Worm (Caenorhabditis elegans) whole organism, L4 larva: ENCODE data around the gene str-205.

Experiments
- aha-1 ChIP-seq: fragments of 150-350 bp; peaks from one replicate; lab custom pipeline; 2014; ENCODE audit warnings: missing biosample characterization, missing genetic modification characterization
- aly-2 ChIP-seq: sonication (generic microtip); optimal IDR thresholded peaks from 2 replicates; lab custom pipeline; 2018; ENCODE audit warnings: missing biosample characterization, missing genetic modification characterization
- arid-1 ChIP-seq: fragments of 200-800 bp; sonication (Bioruptor generic); conservative IDR thresholded peaks from 2 replicates; pipeline ENCODE4 v1.3.6; 2022; ENCODE audit warnings: missing genetic modification reagents, missing genetic modification characterization, missing compliant biosample characterization
- ceh-20 ChIP-seq: fragments of 200-800 bp; sonication (Bioruptor generic); IDR thresholded peaks from 2 replicates; pipeline ENCODE4 v1.3.6; 2022; ENCODE audit warnings: missing genetic modification reagents, missing genetic modification characterization, missing compliant biosample characterization
- ceh-28 ChIP-seq: fragments of 150-350 bp; optimal IDR thresholded peaks from 2 replicates; lab custom pipeline; 2014; ENCODE audit warnings: missing biosample characterization, missing genetic modification reagents, missing genetic modification characterization
- ceh-62 ChIP-seq: sonication (generic microtip); optimal IDR thresholded peaks from 2 replicates; lab custom pipeline; 2017; ENCODE audit warnings: missing biosample characterization, missing genetic modification characterization
- cey-2 ChIP-seq: sonication (generic microtip); optimal IDR thresholded peaks from 3 replicates; lab custom pipeline; 2017; ENCODE audit warnings: missing genetic modification characterization, mild to moderate bottlenecking, missing compliant biosample characterization, antibody characterized with exemption, borderline replicate concordance; ENCODE audit not compliant: insufficient read depth
- daf-8 ChIP-seq: fragments of 200-800 bp; sonication (Bioruptor generic); IDR thresholded peaks from 2 replicates; pipeline ENCODE4 v1.3.6; 2022; ENCODE audit warnings: missing genetic modification characterization, missing compliant biosample characterization
- dmd-6 ChIP-seq: fragments of 200-800 bp; sonication (Bioruptor generic); IDR thresholded peaks from 2 replicates; pipeline ENCODE4 v1.3.6; 2022; ENCODE audit warnings: missing genetic modification reagents, missing genetic modification characterization, missing compliant biosample characterization
- dmd-9 ChIP-seq: fragments of 200-800 bp; sonication (Bioruptor generic); IDR thresholded peaks from 2 replicates; pipeline ENCODE4 v1.3.6; 2022; ENCODE audit warnings: missing genetic modification reagents, missing genetic modification characterization, missing compliant biosample characterization
- dpl-1 ChIP-seq: fragments of 150-350 bp; optimal IDR thresholded peaks from 2 replicates; lab custom pipeline; 2014; ENCODE audit warnings: missing biosample characterization, missing genetic modification reagents, missing genetic modification characterization
- egl-27 ChIP-seq: sonication (generic microtip); optimal IDR thresholded peaks from 3 replicates; lab custom pipeline; 2017; ENCODE audit warnings: missing biosample characterization, missing genetic modification reagents, missing genetic modification characterization
- egl-43 ChIP-seq: fragments of 200-800 bp; sonication (Bioruptor generic); IDR thresholded peaks from 2 replicates; pipeline ENCODE4 v1.3.6; 2022; ENCODE audit warnings: missing genetic modification reagents, missing genetic modification characterization, missing compliant biosample characterization
- hlh-11 ChIP-seq: fragments of 200-800 bp; sonication (Bioruptor generic); optimal IDR thresholded peaks from 2 replicates; lab custom pipeline; 2018; ENCODE audit warnings: mild to moderate bottlenecking, missing genetic modification characterization, missing compliant biosample characterization
- lin-15B ChIP-seq: fragments of 150-350 bp; sonication (generic microtip); optimal IDR thresholded peaks from 3 replicates; lab custom pipeline; 2014; ENCODE audit warnings: missing biosample characterization, missing genetic modification characterization
- lin-29 ChIP-seq: fragments of 200-800 bp; sonication (Bioruptor generic); IDR thresholded peaks from 2 replicates; pipeline ENCODE4 v1.3.6; 2022; ENCODE audit warnings: missing genetic modification reagents, missing genetic modification characterization, missing compliant biosample characterization
- madf-9 ChIP-seq: fragments of 200-800 bp; sonication (Bioruptor generic); conservative IDR thresholded peaks from 2 replicates; pipeline ENCODE4 v1.3.6; 2022; ENCODE audit warnings: missing genetic modification reagents, missing genetic modification characterization, missing compliant biosample characterization
- mdl-1 ChIP-seq, 2 experiments: fragments of 150-350 bp in 1 of 2; sonication (generic microtip) in 1 of 2; optimal IDR thresholded peaks; 2 replicates each; lab custom pipeline; 2014 to 2017; ENCODE audit warnings: missing biosample characterization in 2 of 2, missing genetic modification characterization in 2 of 2
- mdt-29 ChIP-seq: fragments of 200-800 bp; sonication (Bioruptor generic); IDR thresholded peaks from 2 replicates; pipeline ENCODE4 v1.3.6; 2022; ENCODE audit warnings: missing genetic modification reagents, missing genetic modification characterization, missing compliant biosample characterization
- mep-1 ChIP-seq: fragments of 150-350 bp; sonication (generic microtip); optimal IDR thresholded peaks from 3 replicates; lab custom pipeline; 2014; ENCODE audit warnings: missing biosample characterization, missing genetic modification characterization
- mxl-3 ChIP-seq: fragments of 200-800 bp; sonication (Bioruptor generic); optimal IDR thresholded peaks from 2 replicates; lab custom pipeline; 2018; ENCODE audit warnings: mild to moderate bottlenecking, missing genetic modification characterization, missing compliant biosample characterization
- nhr-10 ChIP-seq: fragments of 150-350 bp; optimal IDR thresholded peaks from 2 replicates; lab custom pipeline; 2014; ENCODE audit warnings: missing biosample characterization, missing genetic modification characterization
- nhr-102 ChIP-seq: sonication (generic microtip); optimal IDR thresholded peaks from 2 replicates; lab custom pipeline; 2016; ENCODE audit warnings: mild to moderate bottlenecking, missing genetic modification characterization, moderate library complexity, missing compliant biosample characterization
- nhr-237 ChIP-seq: sonication (generic microtip); optimal IDR thresholded peaks from 2 replicates; lab custom pipeline; 2017; ENCODE audit warnings: missing biosample characterization, missing genetic modification characterization
- nhr-25 ChIP-seq: sonication (generic microtip); optimal IDR thresholded peaks from 2 replicates; lab custom pipeline; 2017; ENCODE audit warnings: missing genetic modification characterization, mild to moderate bottlenecking, missing compliant biosample characterization, antibody characterized with exemption, moderate library complexity, borderline replicate concordance; ENCODE audit not compliant: insufficient read depth
- nhr-28 ChIP-seq: fragments of 150-350 bp; optimal IDR thresholded peaks from 2 replicates; lab custom pipeline; 2014; ENCODE audit warnings: missing biosample characterization, missing genetic modification characterization
- nhr-42 ChIP-seq: fragments of 200-800 bp; sonication (Bioruptor generic); IDR thresholded peaks from 2 replicates; pipeline ENCODE4 v1.3.6; 2022; ENCODE audit warnings: missing genetic modification characterization, missing compliant biosample characterization
- nhr-48 ChIP-seq: sonication (generic microtip); optimal IDR thresholded peaks from 2 replicates; lab custom pipeline; 2016; ENCODE audit warnings: mild to moderate bottlenecking, missing genetic modification characterization, missing compliant biosample characterization
- php-3 ChIP-seq: fragments of 200-800 bp; sonication (Bioruptor generic); IDR thresholded peaks from 2 replicates; pipeline ENCODE4 v1.3.6; 2022; ENCODE audit warnings: missing genetic modification reagents, missing genetic modification characterization, missing compliant biosample characterization
- pqm-1 ChIP-seq: sonication (generic microtip); optimal IDR thresholded peaks from 2 replicates; lab custom pipeline; 2017; ENCODE audit warnings: missing biosample characterization, missing genetic modification characterization
- saeg-2 ChIP-seq: fragments of 200-800 bp; sonication (Bioruptor generic); IDR thresholded peaks from 2 replicates; pipeline ENCODE4 v1.3.6; 2022; ENCODE audit warnings: missing genetic modification reagents, missing genetic modification characterization, missing compliant biosample characterization
- set-16 ChIP-seq: fragments of 200-800 bp; sonication (Bioruptor generic); IDR thresholded peaks from 2 replicates; pipeline ENCODE4 v1.3.6; 2022; ENCODE audit warnings: missing genetic modification reagents, missing genetic modification characterization, missing compliant biosample characterization
- skn-1 ChIP-seq: fragments of 150-350 bp; optimal IDR thresholded peaks from 2 replicates; lab custom pipeline; 2014; ENCODE audit warnings: missing biosample characterization, missing genetic modification characterization
- snpc-1.2 ChIP-seq: fragments of 200-800 bp; sonication (Bioruptor generic); IDR thresholded peaks from 2 replicates; pipeline ENCODE4 v1.3.6; 2022; ENCODE audit warnings: missing genetic modification reagents, missing genetic modification characterization, missing compliant biosample characterization
- spr-1 ChIP-seq: sonication (generic microtip); optimal IDR thresholded peaks from 2 replicates; lab custom pipeline; 2016; ENCODE audit warnings: mild to moderate bottlenecking, missing genetic modification characterization, missing compliant biosample characterization
- tra-1 ChIP-seq: fragments of 200-800 bp; sonication (Bioruptor generic); IDR thresholded peaks from 2 replicates; pipeline ENCODE4 v1.3.6; 2022; ENCODE audit warnings: missing genetic modification reagents, missing genetic modification characterization, missing compliant biosample characterization
- zip-2 ChIP-seq: fragments of 150-350 bp; optimal IDR thresholded peaks from 2 replicates; lab custom pipeline; 2014; ENCODE audit warnings: missing biosample characterization, missing genetic modification characterization

Gene str-205

DNA sequence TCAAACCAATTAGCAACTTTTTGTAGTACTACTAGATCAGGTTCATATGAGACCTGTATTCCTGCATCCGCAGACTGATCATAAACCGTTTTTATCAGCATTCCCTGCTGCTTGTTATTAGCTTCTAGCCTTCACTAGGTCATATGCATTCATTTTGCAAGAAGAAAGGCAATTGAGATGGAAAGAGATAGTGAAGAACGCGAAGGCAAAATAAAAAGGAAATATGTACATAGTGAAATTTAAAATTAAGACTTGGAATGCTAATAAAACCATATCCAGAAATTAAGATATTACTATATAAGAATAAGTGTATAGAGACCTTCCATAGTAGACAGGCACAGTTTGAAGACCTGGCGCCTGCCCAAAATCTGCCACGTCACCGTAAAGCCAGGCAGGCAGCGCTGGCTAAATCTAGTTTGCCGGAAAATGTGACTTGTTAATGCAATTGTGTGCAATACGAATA, 9.0 kb downstream of the str-205 start, which contains the start of the genes C02E7.8 and srh-23:
Gene C02E7.8, minus strand, starts transcription at position 101 of the 463 bp plus-strand sequence.
Gene srh-23, plus strand, starts transcription at position 413 of the 463 bp plus-strand sequence.
- TF ChIP-seq nhr-10 (no peak), dpl-1 (no peak), lin-29 (GFP tag; lab: Robert Waterston, UW) (no peak), skn-1 (tag; lab: Kevin White, UChicago) (no peak), mxl-3 (GFP tag; lab: Kevin White, UChicago) (no peak), egl-27 (tag; lab: Kevin White, UChicago) (no peak), ceh-20 (GFP tag; lab: Robert Waterston, UW) (no peak), madf-9 (GFP tag; lab: Robert Waterston, UW) (no peak), lin-15B (tag; lab: Kevin White, UChicago) (no peak), ceh-28 (tag; lab: Kevin White, UChicago) (no peak), mdt-29 (GFP tag; lab: Robert Waterston, UW) (no peak), mep-1 (tag; lab: Kevin White, UChicago) (no peak), pqm-1 (tag; lab: Kevin White, UChicago) (no peak)

ce11 chrV:4918664-4919257, 11.0 kb downstream of the str-205 start, which contains the start of gene C02E7.6:
Gene C02E7.6 (plus strand): TSS chrV:4919207.
- TF ChIP-seq ceh-20 (GFP tag; lab: Robert Waterston, UW) (no peak), cey-2 (peak; percentile 47), spr-1 (tag; lab: Kevin White, UChicago) (peak; percentile 4), nhr-28 (tag; lab: Kevin White, UChicago) (peak; percentile 30), aly-2 (no peak), ceh-62 (tag; lab: Kevin White, UChicago) (no peak), php-3 (GFP tag; lab: Robert Waterston, UW) (no peak), zip-2 (tag; lab: Kevin White, UChicago) (no peak), mep-1 (tag; lab: Kevin White, UChicago) (no peak), nhr-237 (tag; lab: Kevin White, UChicago) (no peak), nhr-10 (peak; percentile 48), daf-8 (GFP tag; lab: Robert Waterston, UW) (no peak), mxl-3 (GFP tag; lab: Kevin White, UChicago) (peak; percentile 43), nhr-102 (tag; lab: Kevin White, UChicago) (peak; percentile 62), tra-1 (GFP tag; lab: Robert Waterston, UW) (no peak), dmd-9 (GFP tag; lab: Robert Waterston, UW) (no peak), hlh-11 (tag; lab: Kevin White, UChicago) (peak; percentile 69), nhr-48 (peak; percentile 93), saeg-2 (GFP tag; lab: Robert Waterston, UW) (no peak), mdl-1 (tag; optimal IDR thresholded peaks at IDR 0.05; lab: Kevin White, UChicago) (peak in 1 of 2 experiments; percentile 6), arid-1 (GFP tag; lab: Robert Waterston, UW) (no peak), snpc-1.2 (GFP tag; lab: Robert Waterston, UW) (no peak)

DNA sequence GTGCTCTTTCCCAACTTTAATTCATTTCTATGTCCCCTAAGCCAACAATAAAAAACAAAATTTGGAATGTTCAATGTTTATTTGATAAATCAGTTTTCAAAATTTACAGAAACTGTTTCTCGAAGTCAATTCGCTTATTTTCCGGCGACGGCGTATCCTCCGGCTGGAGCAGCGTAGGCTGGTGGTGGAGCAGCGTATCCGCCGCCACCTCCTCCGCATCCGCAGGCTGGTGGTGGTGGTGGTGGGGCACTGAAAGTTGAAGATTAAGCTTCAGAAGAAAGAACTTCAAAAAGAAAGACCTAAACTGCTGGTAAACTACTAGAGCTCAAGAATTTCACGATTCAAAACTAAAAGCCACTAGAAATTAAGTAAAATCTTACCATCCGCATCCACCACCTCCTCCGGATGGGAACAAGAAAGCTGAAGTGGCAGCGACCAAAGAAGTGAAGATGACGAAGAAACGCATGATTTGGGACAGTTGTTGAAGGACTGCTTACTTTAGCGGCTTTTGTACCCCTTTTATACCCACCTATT, 11.6 kb downstream of the str-205 start, which contains the start of gene C02E7.7:
Gene C02E7.7, minus strand, starts transcription at position 484 of the 534 bp plus-strand sequence.
- TF ChIP-seq nhr-48 (no peak), set-16 (peak; percentile 80)

DNA sequence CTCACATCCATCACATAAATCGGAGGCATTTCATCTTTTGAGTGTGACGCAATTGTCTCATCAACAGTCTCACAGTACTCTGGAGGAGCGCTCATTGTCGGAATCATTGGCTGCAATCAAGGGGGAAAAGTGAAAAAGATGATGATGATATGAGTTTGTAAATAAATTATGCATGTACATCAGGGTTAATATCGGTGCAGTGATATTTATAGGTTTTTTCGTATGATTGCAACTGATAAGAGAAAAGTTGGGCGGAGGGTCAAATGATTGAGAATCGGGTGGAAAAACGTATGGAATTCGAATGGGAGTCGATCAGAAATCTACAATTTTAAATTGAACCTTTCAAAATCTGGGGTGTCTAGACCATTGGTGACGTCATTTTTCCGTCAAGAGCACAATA, 14.9 kb downstream of the str-205 start, which contains the start of gene H23N18.6:
Gene H23N18.6, minus strand, starts transcription at position 201 of the 400 bp plus-strand sequence.
- peak; percentile 4 for TF ChIP-seq aha-1 (tag; lab: Kevin White, UChicago)
- no peak for TF ChIP-seq nhr-42 (GFP tag; lab: Robert Waterston, UW)
- TF ChIP-seq dmd-6 (GFP tag; lab: Robert Waterston, UW), result 0 out of 2 replicates have a peak, but pooled peaks have one; percentile 9
- TF ChIP-seq php-3 (GFP tag; lab: Robert Waterston, UW), result peak; percentile 48; the same call in 1 of the 2 replicates
- no peak for TF ChIP-seq nhr-25 (tag; lab: Kevin White, UChicago)
- TF ChIP-seq hlh-11 (tag; lab: Kevin White, UChicago), result peak; percentile 28
- peak; percentile 77 for TF ChIP-seq pqm-1 (tag; lab: Kevin White, UChicago)
- peak; percentile 69 for TF ChIP-seq nhr-28 (tag; lab: Kevin White, UChicago)
- no peak for TF ChIP-seq egl-43 (GFP tag; lab: Robert Waterston, UW)
- TF ChIP-seq, all 104 proteins: peak for 6
